Worm (Caenorhabditis elegans) whole organism, mixed stage, embryonic: ENCODE results near the gene F58B4.2.

Source experiments
- M03D4.4 ChIP-seq: sonication (generic microtip); optimal IDR thresholded peaks from 2 replicates; lab custom pipeline; 2017; ENCODE audit warnings: mild to moderate bottlenecking, missing genetic modification characterization, missing compliant biosample characterization
- bed-3 ChIP-seq: fragments of 200-800 bp; sonication (Bioruptor generic); optimal IDR thresholded peaks from 3 replicates; lab custom pipeline; 2018; ENCODE audit warnings: mild to moderate bottlenecking, missing genetic modification characterization, moderate library complexity, missing compliant biosample characterization
- blmp-1 ChIP-seq: fragments of 150-350 bp; optimal IDR thresholded peaks from 2 replicates; lab custom pipeline; 2014; ENCODE audit warnings: missing biosample characterization, missing genetic modification characterization
- ceh-39 ChIP-seq: fragments of 150-350 bp; optimal IDR thresholded peaks from 2 replicates; lab custom pipeline; 2014; ENCODE audit warnings: missing biosample characterization, missing genetic modification characterization
- ceh-43 ChIP-seq: fragments of 200-800 bp; sonication (Bioruptor generic); optimal IDR thresholded peaks from 2 replicates; lab custom pipeline; 2018; ENCODE audit warnings: mild to moderate bottlenecking, missing genetic modification characterization, moderate library complexity, missing compliant biosample characterization
- ceh-83 ChIP-seq: fragments of 200-800 bp; sonication (Bioruptor generic); optimal IDR thresholded peaks from 2 replicates; lab custom pipeline; 2018; ENCODE audit warnings: mild to moderate bottlenecking, missing genetic modification characterization, missing compliant biosample characterization
- ces-1 ChIP-seq: fragments of 150-350 bp; optimal IDR thresholded peaks from 2 replicates; lab custom pipeline; 2014; ENCODE audit warnings: missing biosample characterization, missing genetic modification reagents, missing genetic modification characterization
- cnd-1 ChIP-seq: fragments of 200-800 bp; sonication (Bioruptor generic); optimal IDR thresholded peaks from 2 replicates; lab custom pipeline; 2018; ENCODE audit warnings: mild to moderate bottlenecking, missing genetic modification characterization, missing compliant biosample characterization
- drap-1 ChIP-seq: fragments of 200-800 bp; sonication (Bioruptor generic); optimal IDR thresholded peaks from 3 replicates; lab custom pipeline; 2018; ENCODE audit warnings: mild to moderate bottlenecking, missing genetic modification characterization, missing compliant biosample characterization
- elt-1 ChIP-seq: sonication (generic microtip); optimal IDR thresholded peaks from 2 replicates; lab custom pipeline; 2017; ENCODE audit warnings: missing genetic modification characterization, mild to moderate bottlenecking, missing compliant biosample characterization, antibody characterized with exemption, moderate library complexity, borderline replicate concordance; ENCODE audit not compliant: insufficient read depth
- elt-3 ChIP-seq: fragments of 150-350 bp; optimal IDR thresholded peaks from 2 replicates; lab custom pipeline; 2014; ENCODE audit warnings: missing biosample characterization, missing genetic modification characterization
- flh-1 ChIP-seq: fragments of 200-800 bp; sonication (Bioruptor generic); optimal IDR thresholded peaks from 2 replicates; lab custom pipeline; 2018; ENCODE audit warnings: mild to moderate bottlenecking, missing genetic modification characterization, moderate library complexity, missing compliant biosample characterization
- ham-2 ChIP-seq: fragments of 200-800 bp; sonication (Bioruptor generic); optimal IDR thresholded peaks from 2 replicates; lab custom pipeline; 2018; ENCODE audit warnings: mild to moderate bottlenecking, missing genetic modification characterization, missing compliant biosample characterization
- hlh-1 ChIP-seq: fragments of 150-350 bp; optimal IDR thresholded peaks from 2 replicates; lab custom pipeline; 2014; ENCODE audit warnings: missing biosample characterization, missing genetic modification reagents, missing genetic modification characterization
- lin-13 ChIP-seq: fragments of 150-350 bp; optimal IDR thresholded peaks from 2 replicates; lab custom pipeline; 2014; ENCODE audit warnings: missing biosample characterization, missing genetic modification characterization
- lin-32 ChIP-seq: fragments of 200-800 bp; sonication (Bioruptor generic); optimal IDR thresholded peaks from 2 replicates; lab custom pipeline; 2018; ENCODE audit warnings: mild to moderate bottlenecking, missing genetic modification characterization, missing compliant biosample characterization
- mab-5 ChIP-seq: fragments of 150-350 bp; optimal IDR thresholded peaks from 2 replicates; lab custom pipeline; 2014; ENCODE audit warnings: missing biosample characterization, missing genetic modification characterization
- mls-2 ChIP-seq: sonication (generic microtip); optimal IDR thresholded peaks from 2 replicates; lab custom pipeline; 2016; ENCODE audit warnings: mild to moderate bottlenecking, missing genetic modification characterization, moderate library complexity, missing compliant biosample characterization
- nhr-12 ChIP-seq: fragments of 150-350 bp; optimal IDR thresholded peaks from 2 replicates; lab custom pipeline; 2014; ENCODE audit warnings: missing biosample characterization, missing genetic modification characterization
- nhr-2 ChIP-seq: fragments of 150-350 bp; optimal IDR thresholded peaks from 2 replicates; lab custom pipeline; 2014; ENCODE audit warnings: missing biosample characterization, missing genetic modification characterization
- nhr-237 ChIP-seq: fragments of 150-350 bp; optimal IDR thresholded peaks from 2 replicates; lab custom pipeline; 2014; ENCODE audit warnings: missing biosample characterization, missing genetic modification characterization
- nhr-76 ChIP-seq: sonication (generic microtip); optimal IDR thresholded peaks from 2 replicates; lab custom pipeline; 2017; ENCODE audit warnings: missing biosample characterization, missing genetic modification characterization
- pha-4 ChIP-seq: fragments of 150-350 bp; optimal IDR thresholded peaks from 2 replicates; lab custom pipeline; 2018; ENCODE audit warnings: missing biosample characterization, missing genetic modification reagents, missing genetic modification characterization
- sem-2 ChIP-seq: fragments of 200-800 bp; sonication (Bioruptor generic); optimal IDR thresholded peaks from 2 replicates; lab custom pipeline; 2018; ENCODE audit warnings: mild to moderate bottlenecking, missing genetic modification characterization, missing compliant biosample characterization
- snpc-4 ChIP-seq: fragments of 150-350 bp; optimal IDR thresholded peaks from 2 replicates; lab custom pipeline; 2014; ENCODE audit warnings: missing biosample characterization, missing genetic modification characterization
- tbx-8 ChIP-seq: fragments of 200-800 bp; sonication (Bioruptor generic); optimal IDR thresholded peaks from 2 replicates; lab custom pipeline; 2018; ENCODE audit warnings: mild to moderate bottlenecking, missing genetic modification characterization, moderate library complexity, missing compliant biosample characterization
- unc-120 ChIP-seq: sonication (generic microtip); optimal IDR thresholded peaks from 2 replicates; lab custom pipeline; 2017; ENCODE audit warnings: missing genetic modification characterization, missing compliant biosample characterization; ENCODE audit not compliant: poor library complexity, severe bottlenecking
- unc-39 ChIP-seq: fragments of 150-350 bp; optimal IDR thresholded peaks from 2 replicates; lab custom pipeline; 2014; ENCODE audit warnings: missing biosample characterization, missing genetic modification characterization
- unc-62 ChIP-seq: fragments of 150-350 bp; optimal IDR thresholded peaks from 2 replicates; lab custom pipeline; 2014; ENCODE audit warnings: missing biosample characterization, missing genetic modification reagents, missing genetic modification characterization
- zip-8 ChIP-seq: fragments of 150-350 bp; optimal IDR thresholded peaks from 2 replicates; lab custom pipeline; 2014; ENCODE audit warnings: missing biosample characterization, missing genetic modification characterization
- ztf-11 ChIP-seq: fragments of 150-350 bp; optimal IDR thresholded peaks from 2 replicates; lab custom pipeline; 2014; ENCODE audit warnings: missing biosample characterization, missing genetic modification characterization

The F58B4.2 gene

ce11 chrV:10932411-10932810, 14.1 kb upstream of the F58B4.2 start, which contains the start of gene F58B4.5:
Gene F58B4.5 (plus strand): TSS chrV:10932693.
- TF ChIP-seq ceh-39, result no peak
- TF ChIP-seq zip-8 (tag; lab: Kevin White, UChicago), result no peak

- TF ChIP-seq nhr-2 (tag; lab: Kevin White, UChicago) (no peak), flh-1 (no peak), elt-3 (no peak), drap-1 (GFP tag; lab: Kevin White, UChicago) (no peak), nhr-12 (no peak), blmp-1 (no peak)
Measured at ce11 chrV:10931189-10931588, 12.9 kb upstream of the F58B4.2 start, which contains the start of gene scvp-1. Gene scvp-1 (minus strand): TSS chrV:10931289.

ce11 chrV:10929511-10929910, 11.2 kb upstream of the F58B4.2 start, which contains the start of gene F58B4.3:
Gene F58B4.3 (plus strand): TSS chrV:10929811.
- no peak for TF ChIP-seq nhr-237 (tag; lab: Kevin White, UChicago)

- TF ChIP-seq hlh-1 (tag; lab: Kevin White, UChicago) (no peak), nhr-2 (tag; lab: Kevin White, UChicago) (no peak), unc-120 (no peak), unc-62 (GFP tag; lab: Kevin White, UChicago) (no peak), drap-1 (GFP tag; lab: Kevin White, UChicago) (no peak), snpc-4 (no peak), nhr-237 (tag; lab: Kevin White, UChicago) (no peak), lin-13 (tag; lab: Kevin White, UChicago) (no peak), zip-8 (tag; lab: Kevin White, UChicago) (no peak), sem-2 (no peak), nhr-76 (tag; lab: Kevin White, UChicago) (no peak), nhr-12 (no peak), flh-1 (no peak), bed-3 (no peak), mab-5 (tag; lab: Kevin White, UChicago) (no peak), ceh-83 (GFP tag; lab: Kevin White, UChicago) (no peak), ceh-43 (GFP tag; lab: Kevin White, UChicago) (no peak)
- TF ChIP-seq, all 35 proteins: peak for 0
Measured at ce11 chrV:10925658-10926057, 7.4 kb upstream of the F58B4.2 start.

ce11 chrV:10924731-10925130, 6.5 kb upstream of the F58B4.2 start, which contains the start of gene F58B4.6:
Gene F58B4.6 (plus strand): TSS chrV:10925031.
- TF ChIP-seq nhr-12 (no peak), ces-1 (GFP tag; lab: Kevin White, UChicago) (peak; percentile 28), cnd-1 (no peak), zip-8 (tag; lab: Kevin White, UChicago) (no peak), ham-2 (GFP tag; lab: Kevin White, UChicago) (no peak), nhr-237 (tag; lab: Kevin White, UChicago) (no peak), bed-3 (no peak), nhr-76 (tag; lab: Kevin White, UChicago) (no peak)

DNA sequence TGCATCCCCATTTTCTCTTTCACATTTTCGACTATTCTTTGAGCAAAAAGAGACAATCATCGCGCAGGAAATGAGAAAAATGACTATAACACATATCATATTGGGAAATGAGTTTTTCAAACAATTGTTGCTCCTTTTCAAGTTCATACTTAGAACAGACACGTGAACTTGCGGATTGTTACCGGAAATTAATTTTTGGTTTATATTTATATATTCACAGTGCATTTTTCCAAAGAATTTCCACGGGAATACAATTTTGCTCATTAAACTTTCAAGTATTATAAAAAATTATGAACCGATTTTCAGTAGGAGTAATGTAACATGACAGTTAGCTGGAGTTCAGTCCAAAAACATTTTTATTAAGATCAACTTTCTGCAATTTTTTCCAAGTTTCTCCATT, 5.0 kb upstream of the F58B4.2 start, which contains the start of gene F58B4.7:
TSS of gene F58B4.7 (minus strand) at position 101 of the 400 bp plus-strand sequence.
- TF ChIP-seq mls-2, result no peak
- no peak for TF ChIP-seq nhr-2 (tag; lab: Kevin White, UChicago)
- no peak for TF ChIP-seq unc-62 (GFP tag; lab: Kevin White, UChicago)
- no peak for TF ChIP-seq bed-3
- TF ChIP-seq snpc-4, result no peak
- no peak for TF ChIP-seq M03D4.4 (tag; lab: Kevin White, UChicago)
- no peak for TF ChIP-seq ham-2 (GFP tag; lab: Kevin White, UChicago)
- no peak for TF ChIP-seq unc-39 (tag; lab: Kevin White, UChicago)
- no peak for TF ChIP-seq unc-120
- TF ChIP-seq mab-5 (tag; lab: Kevin White, UChicago), result no peak
- TF ChIP-seq lin-32, result no peak
- TF ChIP-seq elt-1, result no peak

- TF ChIP-seq elt-3 (no peak), ceh-83 (GFP tag; lab: Kevin White, UChicago) (no peak), tbx-8 (no peak), hlh-1 (tag; lab: Kevin White, UChicago) (no peak), pha-4 (no peak), ces-1 (GFP tag; lab: Kevin White, UChicago) (no peak), nhr-76 (tag; lab: Kevin White, UChicago) (no peak), elt-1 (no peak), blmp-1 (no peak), ztf-11 (tag; lab: Kevin White, UChicago) (no peak), lin-32 (no peak), unc-120 (no peak), lin-13 (tag; lab: Kevin White, UChicago) (no peak), unc-39 (tag; lab: Kevin White, UChicago) (no peak), drap-1 (GFP tag; lab: Kevin White, UChicago) (no peak), snpc-4 (no peak), mab-5 (tag; lab: Kevin White, UChicago) (no peak), flh-1 (no peak), cnd-1 (no peak), sem-2 (no peak)
Measured at ce11 chrV:10921747-10922146, 3.5 kb upstream of the F58B4.2 start, which contains the start of gene nas-31. Gene nas-31 (minus strand): TSS chrV:10921847.
